Worm (Caenorhabditis elegans): Measurements from ENCODE around the gene C46A5.4.
A peak's percentile ranks its signal among the peaks of the same experiment; 100 is the strongest.

Gene C46A5.4

ce11 chrIV:7774206-7774605 lies 17.1 kb upstream of the C46A5.4 start, which contains the start of the genes hcf-1 and swd-2.2:
Gene hcf-1, minus strand, starts transcription at chrIV:7774275.
Gene swd-2.2, plus strand, starts transcription at chrIV:7774411.
- no peak for TF ChIP-seq egl-27 (tag; optimal IDR thresholded peaks at IDR 0.05)
- peak; percentile 40 for TF ChIP-seq nhr-85 (tag)
- peak; percentile 39 for TF ChIP-seq lin-15B (tag; optimal IDR thresholded peaks at IDR 0.05)
- TF ChIP-seq ceh-82 (tag; optimal IDR thresholded peaks at IDR 0.05) = peak in 1 of 3 experiments; percentile 18
- peak; percentile 63 for TF ChIP-seq blmp-1 (tag; optimal IDR thresholded peaks at IDR 0.05)
- peak; percentile 48 for TF ChIP-seq mep-1 (tag; optimal IDR thresholded peaks at IDR 0.05)
- TF ChIP-seq nhr-47 (tag; optimal IDR thresholded peaks at IDR 0.05) = peak; percentile 14
- peak; percentile 21 for TF ChIP-seq F16B12.6 (tag; optimal IDR thresholded peaks at IDR 0.05)
- TF ChIP-seq nhr-77 (tag; optimal IDR thresholded peaks at IDR 0.05) = peak; percentile 27
- TF ChIP-seq lin-35 (GFP tag; optimal IDR thresholded peaks at IDR 0.05) = peak; percentile 41 to 79
- peak; percentile 26 for TF ChIP-seq nhr-71 (tag; optimal IDR thresholded peaks at IDR 0.05)
- TF ChIP-seq xbp-1 (tag; optimal IDR thresholded peaks at IDR 0.05) = peak; percentile 21
- TF ChIP-seq nhr-20 (tag; optimal IDR thresholded peaks at IDR 0.05) = peak; percentile 3
- peak; percentile 47 to 73 for TF ChIP-seq lsy-2 (tag; optimal IDR thresholded peaks at IDR 0.05)
- TF ChIP-seq dpl-1 (GFP tag; optimal IDR thresholded peaks at IDR 0.05) = peak; percentile 41 to 77 (median 61)
- TF ChIP-seq unc-130 (tag; optimal IDR thresholded peaks at IDR 0.05) = no peak
- no peak for TF ChIP-seq C04F5.9 (tag; optimal IDR thresholded peaks at IDR 0.05)
- TF ChIP-seq snu-23 (GFP tag; optimal IDR thresholded peaks at IDR 0.05) = peak; percentile 29
- peak; percentile 33 to 50 for TF ChIP-seq efl-1 (optimal IDR thresholded peaks at IDR 0.05)
- peak; percentile 64 to 95 for TF ChIP-seq efl-1 (GFP tag; optimal IDR thresholded peaks at IDR 0.05 in 1 of 2)
- peak; percentile 61 for TF ChIP-seq C16A3.4 (tag; optimal IDR thresholded peaks at IDR 0.05)
- TF ChIP-seq sox-4 (tag; optimal IDR thresholded peaks at IDR 0.05) = no peak

ce11 chrIV:7770162-7770561 lies 13.0 kb upstream of the C46A5.4 start, which contains the start of gene rdl-1:
Gene rdl-1, minus strand, starts transcription at chrIV:7770262.
- TF ChIP-seq snpc-4 (tag; optimal IDR thresholded peaks at IDR 0.05) (no peak), nhr-84 (tag; optimal IDR thresholded peaks at IDR 0.05) (no peak), vab-15 (tag; optimal IDR thresholded peaks at IDR 0.05) (no peak), ets-5 (GFP tag; IDR thresholded peaks at IDR 0.05) (no peak), tbx-2 (tag; optimal IDR thresholded peaks at IDR 0.05) (no peak), zip-4 (GFP tag; optimal IDR thresholded peaks at IDR 0.05) (no peak), lin-14 (GFP tag; optimal IDR thresholded peaks at IDR 0.05) (no peak), pax-3 (tag; optimal IDR thresholded peaks at IDR 0.05) (no peak)

ce11 chrIV:7764319-7764718 lies 7.2 kb upstream of the C46A5.4 start:
- TF ChIP-seq zag-1 (tag; optimal IDR thresholded peaks at IDR 0.05) (no peak), blmp-1 (tag; optimal IDR thresholded peaks at IDR 0.05) (no peak), nhr-20 (tag; optimal IDR thresholded peaks at IDR 0.05) (no peak), egl-13 (tag; optimal IDR thresholded peaks at IDR 0.05) (no peak), dsc-1 (tag; optimal IDR thresholded peaks at IDR 0.05) (no peak), elt-3 (tag; optimal IDR thresholded peaks at IDR 0.05) (no peak), jun-1 (tag; optimal IDR thresholded peaks at IDR 0.05) (no peak), lsy-2 (tag; optimal IDR thresholded peaks at IDR 0.05) (no peak)

ce11 chrIV:7763748-7764147 lies 6.6 kb upstream of the C46A5.4 start, which contains the start of the genes C46A5.6 and C46A5.1:
Gene C46A5.6, minus strand, starts transcription at chrIV:7763848.
Gene C46A5.1, plus strand, starts transcription at chrIV:7763931.
- no peak for TF ChIP-seq fos-1 (tag; optimal IDR thresholded peaks at IDR 0.05)
- TF ChIP-seq nhr-84 (tag; optimal IDR thresholded peaks at IDR 0.05) = no peak
- no peak for TF ChIP-seq ztf-4 (tag; optimal IDR thresholded peaks at IDR 0.05)
- no peak for TF ChIP-seq lin-15B (tag; optimal IDR thresholded peaks at IDR 0.05)
- no peak for TF ChIP-seq sox-4 (tag; optimal IDR thresholded peaks at IDR 0.05)
- no peak for TF ChIP-seq elt-3 (tag; optimal IDR thresholded peaks at IDR 0.05)
- no peak for TF ChIP-seq ceh-63 (GFP tag; optimal IDR thresholded peaks at IDR 0.05)
- TF ChIP-seq sup-37 (GFP tag; optimal IDR thresholded peaks at IDR 0.05) = no peak
- no peak for TF ChIP-seq snu-23 (GFP tag; optimal IDR thresholded peaks at IDR 0.05)
- TF ChIP-seq efl-3 (GFP tag; optimal IDR thresholded peaks at IDR 0.05) = no peak
- TF ChIP-seq ceh-90 (tag; optimal IDR thresholded peaks at IDR 0.05) = no peak
- no peak for TF ChIP-seq unc-86 (tag; optimal IDR thresholded peaks at IDR 0.05)
- TF ChIP-seq lir-3 (tag; optimal IDR thresholded peaks at IDR 0.05; ENCODE audit: poor library complexity) = no peak
- TF ChIP-seq zip-4 (GFP tag; optimal IDR thresholded peaks at IDR 0.05) = no peak
- no peak for TF ChIP-seq mab-9 (GFP tag; IDR thresholded peaks at IDR 0.05)
